Fruit fly (Drosophila melanogaster) whole organism, embryonic: ENCODE measurements around the gene CG42764.

Experiments
- CG10321 ChIP-seq: fragments of 200-800 bp; sonication (Bioruptor generic); IDR thresholded peaks from 2 replicates; pipeline ENCODE4 v1.3.6; 2022; ENCODE audit warnings: missing biosample characterization, missing genetic modification characterization
- CG11247 ChIP-seq: fragments of 200-800 bp; sonication (Bioruptor generic); IDR thresholded peaks from 2 replicates; pipeline ENCODE4 v1.3.6; 2022; ENCODE audit warnings: missing biosample characterization, missing genetic modification characterization
- CG11695 ChIP-seq: fragments of 200-800 bp; sonication (Bioruptor generic); IDR thresholded peaks from 3 replicates; pipeline ENCODE4 v1.3.6; 2022; ENCODE audit warnings: missing biosample characterization, missing genetic modification characterization
- CG1233 ChIP-seq: fragments of 200-800 bp; sonication (Bioruptor generic); optimal IDR thresholded peaks from 4 replicates; lab custom pipeline; 2018; ENCODE audit warnings: missing biosample characterization, mild to moderate bottlenecking, missing genetic modification characterization
- CG12769 ChIP-seq: fragments of 200-800 bp; sonication (Bioruptor generic); optimal IDR thresholded peaks from 2 replicates; lab custom pipeline; 2019; ENCODE audit warnings: missing biosample characterization, mild to moderate bottlenecking, missing genetic modification characterization, moderate library complexity
- CG12942 ChIP-seq: fragments of 200-800 bp; sonication (Bioruptor generic); optimal IDR thresholded peaks from 3 replicates; lab custom pipeline; 2016; ENCODE audit warnings: missing biosample characterization, missing genetic modification characterization
- CG13424 ChIP-seq: fragments of 200-800 bp; sonication (Bioruptor generic); optimal IDR thresholded peaks from 2 replicates; lab custom pipeline; 2019; ENCODE audit warnings: missing biosample characterization, mild to moderate bottlenecking, missing genetic modification characterization, moderate library complexity
- CG14441 ChIP-seq: fragments of 200-800 bp; sonication (Bioruptor generic); IDR thresholded peaks from 2 replicates; pipeline ENCODE4 v1.3.6; 2022; ENCODE audit warnings: missing biosample characterization, missing genetic modification characterization
- CG14667 ChIP-seq: fragments of 200-800 bp; sonication (Bioruptor generic); IDR thresholded peaks from 2 replicates; pipeline ENCODE4 v1.3.6; 2022; ENCODE audit warnings: missing biosample characterization, missing genetic modification characterization
- CG1529 ChIP-seq: fragments of 200-800 bp; sonication (Bioruptor generic); optimal IDR thresholded peaks from 3 replicates; lab custom pipeline; 2018; ENCODE audit warnings: missing biosample characterization, missing genetic modification characterization
- CG1602 ChIP-seq: fragments of 200-800 bp; sonication (Bioruptor generic); optimal IDR thresholded peaks from 3 replicates; lab custom pipeline; 2016; ENCODE audit warnings: missing biosample characterization, missing genetic modification characterization
- CG17802 ChIP-seq: fragments of 200-800 bp; sonication (Bioruptor generic); optimal IDR thresholded peaks from 2 replicates; lab custom pipeline; 2018; ENCODE audit warnings: missing biosample characterization, mild to moderate bottlenecking, missing genetic modification characterization, moderate library complexity
- CG2199 ChIP-seq: fragments of 200-800 bp; sonication (Bioruptor generic); IDR thresholded peaks from 3 replicates; pipeline ENCODE4 v1.3.6; 2022; ENCODE audit warnings: missing biosample characterization, missing genetic modification characterization
- CG2678 ChIP-seq: fragments of 200-800 bp; sonication (Bioruptor generic); optimal IDR thresholded peaks from 3 replicates; lab custom pipeline; 2019; ENCODE audit warnings: missing biosample characterization, mild to moderate bottlenecking, missing genetic modification characterization, moderate library complexity
- CG2875 ChIP-seq: fragments of 200-800 bp; sonication (Bioruptor generic); optimal IDR thresholded peaks from 2 replicates; lab custom pipeline; 2017; ENCODE audit warnings: missing biosample characterization, mild to moderate bottlenecking, missing genetic modification characterization, missing genetic modification reagents
- CG4424 ChIP-seq: fragments of 200-800 bp; sonication (Bioruptor generic); optimal IDR thresholded peaks from 3 replicates; lab custom pipeline; 2016; ENCODE audit warnings: missing biosample characterization, missing genetic modification characterization
- CG6791 ChIP-seq: fragments of 200-800 bp; sonication (Bioruptor generic); IDR thresholded peaks from 3 replicates; pipeline ENCODE4 v1.3.6; 2022; ENCODE audit warnings: missing biosample characterization, missing genetic modification characterization; ENCODE audit not compliant: partially characterized antibody
- CG7786 ChIP-seq: fragments of 200-800 bp; sonication (Bioruptor generic); optimal IDR thresholded peaks from 2 replicates; lab custom pipeline; 2016; ENCODE audit warnings: missing biosample characterization, missing genetic modification characterization
- CG7987 ChIP-seq: fragments of 200-800 bp; sonication (Bioruptor generic); optimal IDR thresholded peaks from 2 replicates; lab custom pipeline; 2018; ENCODE audit warnings: missing biosample characterization, mild to moderate bottlenecking, missing genetic modification characterization, moderate library complexity
- CG9215 ChIP-seq: fragments of 200-800 bp; sonication (Bioruptor generic); IDR thresholded peaks from 2 replicates; pipeline ENCODE4 v1.3.6; 2022; ENCODE audit warnings: missing biosample characterization, missing genetic modification characterization
- CG9437 ChIP-seq: fragments of 200-800 bp; sonication (Bioruptor generic); optimal IDR thresholded peaks from 2 replicates; lab custom pipeline; 2018; ENCODE audit warnings: missing biosample characterization, mild to moderate bottlenecking, missing genetic modification characterization
- CG9609 ChIP-seq: fragments of 200-800 bp; sonication (Bioruptor generic); optimal IDR thresholded peaks from 3 replicates; lab custom pipeline; 2016; ENCODE audit warnings: missing biosample characterization, missing genetic modification characterization
- CTCF ChIP-seq: fragments of 200-800 bp; sonication (Bioruptor generic); optimal IDR thresholded peaks from 2 replicates; lab custom pipeline; 2017; ENCODE audit warnings: missing biosample characterization, mild to moderate bottlenecking, missing genetic modification characterization, moderate library complexity
- D ChIP-seq, 2 experiments: fragments of 200-800 bp in 1 of 2; fragments of >200 bp in 1 of 2; sonication (Bioruptor generic) in 1 of 2; optimal IDR thresholded peaks; 2 replicates in 1 of 2; 3 replicates in 1 of 2; lab custom pipeline; 2017; ENCODE audit warnings: mild to moderate bottlenecking in 1 of 2, missing biosample characterization in 1 of 2, missing genetic modification characterization in 1 of 2, missing genetic modification reagents in 1 of 2
- Dad ChIP-seq: fragments of 200-800 bp; sonication (Bioruptor generic); optimal IDR thresholded peaks from 3 replicates; lab custom pipeline; 2016; ENCODE audit warnings: missing biosample characterization, missing genetic modification characterization
- Deaf1 ChIP-seq: fragments of 200-800 bp; optimal IDR thresholded peaks from 3 replicates; lab custom pipeline; 2019; ENCODE audit warnings: missing biosample characterization, mild to moderate bottlenecking, missing genetic modification characterization, moderate library complexity
- Doc2 ChIP-seq: fragments of 200-800 bp; sonication (Bioruptor generic); IDR thresholded peaks from 2 replicates; pipeline ENCODE4 v1.3.6; 2022; ENCODE audit warnings: missing biosample characterization, missing genetic modification characterization
- Dref ChIP-seq: fragments of 200-800 bp; sonication (Bioruptor generic); IDR thresholded peaks from 2 replicates; pipeline ENCODE4 v1.3.6; 2022; ENCODE audit warnings: missing biosample characterization, missing genetic modification characterization
- Gug ChIP-seq: fragments of 200-800 bp; sonication (Bioruptor generic); IDR thresholded peaks from 4 replicates; pipeline ENCODE4 v1.3.6; 2022; ENCODE audit warnings: missing biosample characterization, missing genetic modification characterization
- H2.0 ChIP-seq: fragments of 200-800 bp; sonication (Bioruptor generic); IDR thresholded peaks from 2 replicates; pipeline ENCODE4 v1.3.6; 2022; ENCODE audit warnings: missing biosample characterization, missing genetic modification characterization
- Kr ChIP-seq: fragments of 200-800 bp; sonication (Bioruptor generic); optimal IDR thresholded peaks from 2 replicates; lab custom pipeline; 2017; ENCODE audit warnings: missing biosample characterization, mild to moderate bottlenecking, missing genetic modification characterization
- NK7.1 ChIP-seq: fragments of 200-800 bp; sonication (Bioruptor generic); optimal IDR thresholded peaks from 3 replicates; lab custom pipeline; 2016; ENCODE audit warnings: missing biosample characterization, missing genetic modification characterization
- Spps ChIP-seq: fragments of 200-800 bp; sonication (Bioruptor generic); optimal IDR thresholded peaks from 2 replicates; lab custom pipeline; 2018; ENCODE audit warnings: missing biosample characterization, mild to moderate bottlenecking, missing genetic modification characterization
- cg ChIP-seq: fragments of 200-800 bp; sonication (Bioruptor generic); optimal IDR thresholded peaks from 3 replicates; lab custom pipeline; 2019; ENCODE audit warnings: missing biosample characterization, mild to moderate bottlenecking, missing genetic modification characterization, moderate library complexity
- gce ChIP-seq: fragments of 200-800 bp; sonication (Bioruptor generic); IDR thresholded peaks from 3 replicates; pipeline ENCODE4 v1.3.6; 2022; ENCODE audit warnings: missing biosample characterization, missing genetic modification characterization
- grau ChIP-seq: fragments of 200-800 bp; optimal IDR thresholded peaks from 3 replicates; lab custom pipeline; 2019; ENCODE audit warnings: missing biosample characterization, mild to moderate bottlenecking, missing genetic modification characterization, moderate library complexity
- hb ChIP-seq: fragments of 200-800 bp; sonication (Bioruptor generic); IDR thresholded peaks from 3 replicates; pipeline ENCODE4 v1.3.6; 2022; ENCODE audit warnings: missing biosample characterization, missing genetic modification characterization; ENCODE audit not compliant: partially characterized antibody
- hkb ChIP-seq, 2 experiments: fragments of 200-800 bp in 1 of 2; fragments of >200 bp in 1 of 2; sonication (Bioruptor generic) in 1 of 2; IDR thresholded peaks in 1 of 2; optimal IDR thresholded peaks in 1 of 2; 2 replicates each; pipeline versions ENCODE4 v1.3.6 to Lab custom; 2017 to 2022; ENCODE audit warnings: missing biosample characterization in 1 of 2, missing genetic modification characterization in 1 of 2
- kah ChIP-seq: fragments of 200-800 bp; sonication (Bioruptor generic); optimal IDR thresholded peaks from 2 replicates; lab custom pipeline; 2018; ENCODE audit warnings: missing biosample characterization, mild to moderate bottlenecking, missing genetic modification characterization
- lab ChIP-seq: fragments of 200-800 bp; sonication (Bioruptor generic); optimal IDR thresholded peaks from 3 replicates; lab custom pipeline; 2017; ENCODE audit warnings: missing biosample characterization, missing genetic modification characterization, mild to moderate bottlenecking, moderate library complexity, missing genetic modification reagents
- lbe ChIP-seq: fragments of 200-800 bp; sonication (Bioruptor generic); optimal IDR thresholded peaks from 2 replicates; lab custom pipeline; 2016; ENCODE audit warnings: missing biosample characterization, mild to moderate bottlenecking, missing genetic modification characterization
- maf-S ChIP-seq: fragments of 200-800 bp; sonication (Bioruptor generic); optimal IDR thresholded peaks from 2 replicates; lab custom pipeline; 2016; ENCODE audit warnings: missing biosample characterization, missing genetic modification characterization
- pita ChIP-seq: fragments of 200-800 bp; sonication (Bioruptor generic); optimal IDR thresholded peaks from 2 replicates; lab custom pipeline; 2017; ENCODE audit warnings: missing biosample characterization, mild to moderate bottlenecking, missing genetic modification characterization
- pzg ChIP-seq: fragments of 200-800 bp; sonication (Bioruptor generic); optimal IDR thresholded peaks from 3 replicates; lab custom pipeline; 2018; ENCODE audit warnings: missing biosample characterization, mild to moderate bottlenecking, missing genetic modification characterization, moderate library complexity
- sens ChIP-seq: fragments of 200-800 bp; sonication (Bioruptor generic); peaks from one replicate; lab custom pipeline; 2016; ENCODE audit warnings: missing biosample characterization, missing genetic modification characterization
- sug ChIP-seq: fragments of 200-800 bp; optimal IDR thresholded peaks from 2 replicates; lab custom pipeline; 2019; ENCODE audit warnings: missing biosample characterization, mild to moderate bottlenecking, missing genetic modification characterization, moderate library complexity
- tll ChIP-seq, 2 experiments: fragments of 200-800 bp in 1 of 2; fragments of >200 bp in 1 of 2; sonication (Bioruptor generic) in 1 of 2; optimal IDR thresholded peaks; 2 replicates each; lab custom pipeline; 2017 to 2019; ENCODE audit warnings: missing biosample characterization in 2 of 2, missing genetic modification characterization in 2 of 2, mild to moderate bottlenecking in 1 of 2, moderate library complexity in 1 of 2
- tup ChIP-seq: fragments of 200-800 bp; sonication (Bioruptor generic); optimal IDR thresholded peaks from 2 replicates; lab custom pipeline; 2016; ENCODE audit warnings: missing biosample characterization, mild to moderate bottlenecking, missing genetic modification characterization, moderate library complexity
- vfl ChIP-seq: fragments of 200-800 bp; sonication (Bioruptor generic); optimal IDR thresholded peaks from 2 replicates; lab custom pipeline; 2016; ENCODE audit warnings: missing biosample characterization, missing genetic modification characterization

Gene CG42764

DNA sequence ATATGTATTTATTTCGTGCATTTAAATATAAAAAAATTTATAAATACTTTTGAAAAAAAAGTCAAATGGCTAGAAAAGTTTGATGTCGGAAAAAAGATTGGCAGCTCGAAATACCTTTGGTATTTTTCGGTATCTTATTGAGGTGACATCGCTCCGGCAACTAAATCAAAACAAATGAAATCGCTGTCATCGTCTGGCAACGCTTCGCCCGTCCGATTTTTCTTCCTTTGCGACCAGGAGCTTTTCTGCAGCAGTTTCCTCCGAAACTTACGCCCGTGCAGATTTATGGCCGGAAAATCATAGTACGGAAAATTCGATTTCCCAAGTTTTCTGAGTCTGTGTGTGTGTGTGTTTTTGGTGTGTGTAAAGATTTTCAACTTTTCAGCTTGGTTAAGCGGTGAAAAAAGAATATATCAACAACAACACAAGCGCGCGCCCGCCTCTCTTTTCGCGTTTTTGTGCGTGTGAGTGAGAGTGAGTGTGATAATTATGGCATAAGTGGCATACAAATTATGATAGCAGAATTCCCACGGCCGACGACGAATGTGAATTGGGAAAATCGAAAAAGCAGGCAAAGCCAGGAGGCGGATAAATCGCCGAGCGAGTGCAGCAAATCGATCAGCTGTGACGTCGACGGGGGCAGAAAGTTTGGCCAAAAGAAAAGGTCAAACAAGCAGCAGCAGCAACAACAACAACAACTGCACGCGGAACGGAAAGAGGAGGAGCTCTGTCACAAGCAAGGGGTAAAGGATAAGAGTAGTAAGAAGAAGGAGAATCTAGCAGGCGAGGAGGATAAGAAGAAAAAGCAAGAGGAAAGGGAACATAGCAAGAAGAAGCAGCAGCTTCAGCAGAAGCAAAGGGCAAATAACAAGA lies 31.5 kb upstream of the CG42764 start, which contains the start of gene CG32425 (continued):
- TF ChIP-seq CG1529 (no peak), maf-S (GFP tag; lab: Kevin White, UChicago) (no peak), CG7786 (GFP tag; lab: Kevin White, UChicago) (no peak), CG11247 (GFP tag; lab: Robert Waterston, UW) (no peak), vfl (no peak), H2.0 (GFP tag; lab: Robert Waterston, UW) (no peak), CG9609 (GFP tag; lab: Kevin White, UChicago) (no peak), CG9215 (GFP tag; lab: Robert Waterston, UW) (no peak), lab (GFP tag; lab: Kevin White, UChicago) (peak; percentile 39), Spps (tag; lab: Kevin White, UChicago) (no peak), Doc2 (GFP tag; lab: Robert Waterston, UW) (no peak), CG6791 (no peak), kah (GFP tag; lab: Kevin White, UChicago) (no peak), Gug (GFP tag; lab: Robert Waterston, UW) (no peak), CG2199 (no peak), CG2875 (GFP tag; lab: Kevin White, UChicago) (no peak), sug (tag; lab: Kevin White, UChicago) (peak; percentile 15), CG11695 (GFP tag; lab: Robert Waterston, UW) (no peak), hkb (optimal IDR thresholded peaks at IDR 0.05; lab: Kevin White, UChicago) (no peak), hkb (GFP tag; IDR thresholded peaks at IDR 0.05; lab: Robert Waterston, UW) (no peak), sens (GFP tag; lab: Kevin White, UChicago) (peak; percentile 65), lbe (no peak), CG2678 (no peak), CG12769 (tag; lab: Kevin White, UChicago) (peak; percentile 7), Dref (GFP tag; lab: Robert Waterston, UW) (no peak), cg (GFP tag; lab: Kevin White, UChicago) (peak; percentile 74), tll (GFP tag; optimal IDR thresholded peaks at IDR 0.05; lab: Kevin White, UChicago) (no peak), CG12942 (GFP tag; lab: Kevin White, UChicago) (no peak), CG17802 (tag; lab: Kevin White, UChicago) (no peak), NK7.1 (no peak), pzg (GFP tag; lab: Kevin White, UChicago) (peak; percentile 64), CG4424 (GFP tag; lab: Kevin White, UChicago) (no peak), Dad (GFP tag; lab: Kevin White, UChicago) (no peak), CG9437 (no peak), D (optimal IDR thresholded peaks at IDR 0.05; lab: Kevin White, UChicago) (no peak), D (GFP tag; optimal IDR thresholded peaks at IDR 0.05; lab: Kevin White, UChicago) (no peak), hb (GFP tag; lab: Robert Waterston, UW) (no peak), tup (no peak), CG1602 (GFP tag; lab: Kevin White, UChicago) (no peak), CG14667 (GFP tag; lab: Robert Waterston, UW) (no peak), CG14441 (GFP tag; lab: Robert Waterston, UW) (no peak), Kr (GFP tag; lab: Kevin White, UChicago) (no peak), Deaf1 (tag; lab: Kevin White, UChicago) (no peak), CG1233 (GFP tag; lab: Kevin White, UChicago) (no peak), pita (no peak), gce (GFP tag; lab: Robert Waterston, UW) (no peak), CTCF (peak; percentile 42), CG10321 (no peak), CG13424 (tag; lab: Kevin White, UChicago) (no peak), CG7987 (GFP tag; lab: Kevin White, UChicago) (no peak), grau (tag; lab: Kevin White, UChicago) (peak; percentile 8)
